Fruit fly (Drosophila melanogaster) whole organism, embryonic: ENCODE measurements around the gene CG13248.
A peak's percentile ranks its signal among the peaks of the same experiment; 100 is the strongest.

Experiments
- CG10267 ChIP-seq: fragments of 200-800 bp; sonication (Bioruptor generic); optimal IDR thresholded peaks from 2 replicates; lab custom pipeline; 2018; ENCODE audit warnings: missing biosample characterization, mild to moderate bottlenecking, missing genetic modification characterization, moderate library complexity
- CG11398 ChIP-seq: fragments of 200-800 bp; sonication (Bioruptor generic); optimal IDR thresholded peaks from 2 replicates; lab custom pipeline; 2016; ENCODE audit warnings: missing biosample characterization, missing genetic modification characterization
- CG2129 ChIP-seq: fragments of 200-800 bp; sonication (Bioruptor generic); IDR thresholded peaks from 2 replicates; pipeline ENCODE4 v1.3.6; 2022; ENCODE audit warnings: missing biosample characterization, missing genetic modification characterization; ENCODE audit not compliant: partially characterized antibody
- CG3838 ChIP-seq: fragments of 200-800 bp; sonication (Bioruptor generic); optimal IDR thresholded peaks from 3 replicates; lab custom pipeline; 2016; ENCODE audit warnings: missing biosample characterization, missing genetic modification characterization
- CG6272 ChIP-seq: fragments of 200-800 bp; sonication (Bioruptor generic); IDR thresholded peaks from 2 replicates; pipeline ENCODE4 v1.3.6; 2022; ENCODE audit warnings: missing biosample characterization, missing genetic modification characterization
- CG6791 ChIP-seq: fragments of 200-800 bp; sonication (Bioruptor generic); IDR thresholded peaks from 3 replicates; pipeline ENCODE4 v1.3.6; 2022; ENCODE audit warnings: missing biosample characterization, missing genetic modification characterization; ENCODE audit not compliant: partially characterized antibody
- Dll ChIP-seq: fragments of 200-800 bp; sonication (Bioruptor generic); IDR thresholded peaks from 4 replicates; pipeline ENCODE4 v1.3.6; 2022; ENCODE audit warnings: missing biosample characterization, missing genetic modification characterization; ENCODE audit not compliant: partially characterized antibody
- Doc3 ChIP-seq: fragments of 200-800 bp; sonication (Bioruptor generic); IDR thresholded peaks from 3 replicates; pipeline ENCODE4 v1.3.6; 2022; ENCODE audit warnings: missing biosample characterization, missing genetic modification characterization; ENCODE audit not compliant: partially characterized antibody
- Ets65A ChIP-seq: fragments of 200-800 bp; sonication (Bioruptor generic); peaks from one replicate; lab custom pipeline; 2016; ENCODE audit warnings: missing biosample characterization, missing genetic modification characterization
- H15 ChIP-seq: fragments of 200-800 bp; sonication (Bioruptor generic); IDR thresholded peaks from 3 replicates; pipeline ENCODE4 v1.3.6; 2022; ENCODE audit warnings: missing biosample characterization, missing genetic modification characterization
- Mes4 ChIP-seq: fragments of 200-800 bp; sonication (Bioruptor generic); optimal IDR thresholded peaks from 2 replicates; lab custom pipeline; 2016; ENCODE audit warnings: missing biosample characterization, missing genetic modification characterization
- Opbp ChIP-seq: fragments of 200-800 bp; sonication (Bioruptor generic); IDR thresholded peaks from 3 replicates; pipeline ENCODE4 v1.3.6; 2022; ENCODE audit warnings: missing biosample characterization, missing genetic modification characterization; ENCODE audit not compliant: partially characterized antibody
- Sin3A ChIP-seq: fragments of >200 bp; optimal IDR thresholded peaks from 2 replicates; lab custom pipeline; 2018
- Taf1 ChIP-seq: fragments of 200-800 bp; sonication (Bioruptor generic); IDR thresholded peaks from 2 replicates; pipeline ENCODE4 v1.3.6; 2022; ENCODE audit warnings: missing biosample characterization, missing genetic modification characterization
- ato ChIP-seq: fragments of 200-800 bp; sonication (Bioruptor generic); IDR thresholded peaks from 2 replicates; pipeline ENCODE4 v1.3.6; 2022; ENCODE audit warnings: missing biosample characterization, missing genetic modification characterization; ENCODE audit not compliant: partially characterized antibody
- ftz-f1 ChIP-seq: fragments of 200-800 bp; sonication (Bioruptor generic); optimal IDR thresholded peaks from 2 replicates; lab custom pipeline; 2016; ENCODE audit warnings: missing biosample characterization, missing genetic modification characterization
- gfzf ChIP-seq: fragments of 200-800 bp; sonication (Bioruptor generic); optimal IDR thresholded peaks from 2 replicates; lab custom pipeline; 2016; ENCODE audit warnings: missing biosample characterization, mild to moderate bottlenecking, missing genetic modification characterization, moderate library complexity
- pan ChIP-seq, 4 experiments: fragments of >200 bp in 3 of 4; fragments of 200-800 bp in 1 of 4; sonication (Bioruptor generic) in 1 of 4; optimal IDR thresholded peaks in 3 of 4; IDR thresholded peaks in 1 of 4; 2 replicates each; pipeline versions ENCODE4 v1.3.6 to Lab custom; 2017 to 2022; ENCODE audit warnings: missing biosample characterization in 2 of 4, missing genetic modification characterization in 2 of 4, mixed read lengths in 1 of 4
- sna ChIP-seq: fragments of 200-800 bp; sonication (Bioruptor generic); IDR thresholded peaks from 2 replicates; pipeline ENCODE4 v1.3.6; 2022; ENCODE audit warnings: missing biosample characterization, missing genetic modification characterization; ENCODE audit not compliant: partially characterized antibody
- sug ChIP-seq: fragments of 200-800 bp; optimal IDR thresholded peaks from 2 replicates; lab custom pipeline; 2019; ENCODE audit warnings: missing biosample characterization, mild to moderate bottlenecking, missing genetic modification characterization, moderate library complexity
- unc-4 ChIP-seq: fragments of 200-800 bp; sonication (Bioruptor generic); IDR thresholded peaks from 2 replicates; pipeline ENCODE4 v1.3.6; 2022; ENCODE audit warnings: missing biosample characterization, missing genetic modification characterization; ENCODE audit not compliant: partially characterized antibody
- vnd ChIP-seq: fragments of 200-800 bp; sonication (Bioruptor generic); IDR thresholded peaks from 3 replicates; pipeline ENCODE4 v1.3.6; 2022; ENCODE audit warnings: missing biosample characterization, missing genetic modification characterization; ENCODE audit not compliant: partially characterized antibody
- zen2 ChIP-seq: fragments of 200-800 bp; sonication (Bioruptor generic); IDR thresholded peaks from 3 replicates; pipeline ENCODE4 v1.3.6; 2022; ENCODE audit warnings: missing biosample characterization, missing genetic modification characterization; ENCODE audit not compliant: partially characterized antibody
- zfh2 ChIP-seq: fragments of 200-800 bp; sonication (Bioruptor generic); optimal IDR thresholded peaks from 2 replicates; lab custom pipeline; 2016; ENCODE audit warnings: missing biosample characterization, missing genetic modification characterization

CG13248 gene

dm6 chr3L:20361389-20361788, 49.0 kb downstream of the CG13248 start, which contains the start of gene Prim2 (continued):
- peak; percentile 75; the same call in 2 of the 3 replicates for TF ChIP-seq Opbp (GFP tag; lab: Robert Waterston, UW)
- TF ChIP-seq CG11398 = no peak
- peak; percentile 72 for TF ChIP-seq unc-4 (GFP tag; lab: Robert Waterston, UW)
- TF ChIP-seq CG6791 (GFP tag; lab: Robert Waterston, UW) = peak; percentile 69
- TF ChIP-seq Doc3 (GFP tag; lab: Robert Waterston, UW) = peak; percentile 40; the same call in 1 of the 3 replicates
- TF ChIP-seq ato (GFP tag; lab: Robert Waterston, UW) = peak; percentile 39; the same call in 1 of the 2 replicates
- TF ChIP-seq zfh2 (GFP tag; lab: Kevin White, UChicago) = no peak
- no peak for TF ChIP-seq CG3838 (GFP tag; lab: Kevin White, UChicago)
- no peak for TF ChIP-seq H15 (GFP tag; lab: Robert Waterston, UW)
- TF ChIP-seq vnd (GFP tag; lab: Robert Waterston, UW) = peak; percentile 34; the same call in 1 of the 3 replicates
- TF ChIP-seq Taf1 = no peak
- no peak for TF ChIP-seq pan (optimal IDR thresholded peaks at IDR 0.05; lab: Kevin White, UChicago)
- no peak for TF ChIP-seq pan (GFP tag; optimal IDR thresholded peaks at IDR 0.05 in 1 of 2, IDR thresholded peaks at IDR 0.05 in 1 of 2)
- peak; percentile 69 for TF ChIP-seq sna (GFP tag; lab: Robert Waterston, UW)
- no peak for TF ChIP-seq CG6272 (GFP tag; lab: Robert Waterston, UW)
- no peak for TF ChIP-seq CG2129 (GFP tag; lab: Robert Waterston, UW)
- peak; percentile 21 for TF ChIP-seq CG10267 (tag; lab: Kevin White, UChicago)
- peak; percentile 16 for TF ChIP-seq Sin3A (lab: Kevin White, UChicago)
- peak; percentile 73 for TF ChIP-seq Dll
- TF ChIP-seq gfzf = peak; percentile 26
- peak; percentile 61; the same call in 2 of the 3 replicates for TF ChIP-seq zen2 (GFP tag; lab: Robert Waterston, UW)
- TF ChIP-seq sug (tag; lab: Kevin White, UChicago) = no peak

- peak; percentile 27 for TF ChIP-seq Ets65A
- TF ChIP-seq ftz-f1 (GFP tag; lab: Kevin White, UChicago) = no peak
- TF ChIP-seq Mes4 = no peak
- TF ChIP-seq, all 482 proteins: peak for 1
These were observed 52.2 kb downstream of the CG13248 start, which contains the start of gene CG5665 for dm6 chr3L:20358212-20358611. Gene CG5665, plus strand, starts transcription at chr3L:20358512.
